Worm (Caenorhabditis elegans) whole organism, mixed stage, embryonic: ENCODE results near the gene sma-6.

ENCODE experiments used
- M03D4.4 ChIP-seq: sonication (generic microtip); optimal IDR thresholded peaks from 2 replicates; lab custom pipeline; 2017; ENCODE audit warnings: mild to moderate bottlenecking, missing genetic modification characterization, missing compliant biosample characterization
- bed-3 ChIP-seq: fragments of 200-800 bp; sonication (Bioruptor generic); optimal IDR thresholded peaks from 3 replicates; lab custom pipeline; 2018; ENCODE audit warnings: mild to moderate bottlenecking, missing genetic modification characterization, moderate library complexity, missing compliant biosample characterization
- blmp-1 ChIP-seq: fragments of 150-350 bp; optimal IDR thresholded peaks from 2 replicates; lab custom pipeline; 2014; ENCODE audit warnings: missing biosample characterization, missing genetic modification characterization
- ceh-39 ChIP-seq: fragments of 150-350 bp; optimal IDR thresholded peaks from 2 replicates; lab custom pipeline; 2014; ENCODE audit warnings: missing biosample characterization, missing genetic modification characterization
- ceh-43 ChIP-seq: fragments of 200-800 bp; sonication (Bioruptor generic); optimal IDR thresholded peaks from 2 replicates; lab custom pipeline; 2018; ENCODE audit warnings: mild to moderate bottlenecking, missing genetic modification characterization, moderate library complexity, missing compliant biosample characterization
- ceh-83 ChIP-seq: fragments of 200-800 bp; sonication (Bioruptor generic); optimal IDR thresholded peaks from 2 replicates; lab custom pipeline; 2018; ENCODE audit warnings: mild to moderate bottlenecking, missing genetic modification characterization, missing compliant biosample characterization
- ces-1 ChIP-seq: fragments of 150-350 bp; optimal IDR thresholded peaks from 2 replicates; lab custom pipeline; 2014; ENCODE audit warnings: missing biosample characterization, missing genetic modification reagents, missing genetic modification characterization
- cnd-1 ChIP-seq: fragments of 200-800 bp; sonication (Bioruptor generic); optimal IDR thresholded peaks from 2 replicates; lab custom pipeline; 2018; ENCODE audit warnings: mild to moderate bottlenecking, missing genetic modification characterization, missing compliant biosample characterization
- drap-1 ChIP-seq: fragments of 200-800 bp; sonication (Bioruptor generic); optimal IDR thresholded peaks from 3 replicates; lab custom pipeline; 2018; ENCODE audit warnings: mild to moderate bottlenecking, missing genetic modification characterization, missing compliant biosample characterization
- elt-1 ChIP-seq: sonication (generic microtip); optimal IDR thresholded peaks from 2 replicates; lab custom pipeline; 2017; ENCODE audit warnings: missing genetic modification characterization, mild to moderate bottlenecking, missing compliant biosample characterization, antibody characterized with exemption, moderate library complexity, borderline replicate concordance; ENCODE audit not compliant: insufficient read depth
- elt-3 ChIP-seq: fragments of 150-350 bp; optimal IDR thresholded peaks from 2 replicates; lab custom pipeline; 2014; ENCODE audit warnings: missing biosample characterization, missing genetic modification characterization
- flh-1 ChIP-seq: fragments of 200-800 bp; sonication (Bioruptor generic); optimal IDR thresholded peaks from 2 replicates; lab custom pipeline; 2018; ENCODE audit warnings: mild to moderate bottlenecking, missing genetic modification characterization, moderate library complexity, missing compliant biosample characterization
- ham-2 ChIP-seq: fragments of 200-800 bp; sonication (Bioruptor generic); optimal IDR thresholded peaks from 2 replicates; lab custom pipeline; 2018; ENCODE audit warnings: mild to moderate bottlenecking, missing genetic modification characterization, missing compliant biosample characterization
- hlh-1 ChIP-seq: fragments of 150-350 bp; optimal IDR thresholded peaks from 2 replicates; lab custom pipeline; 2014; ENCODE audit warnings: missing biosample characterization, missing genetic modification reagents, missing genetic modification characterization
- lin-32 ChIP-seq: fragments of 200-800 bp; sonication (Bioruptor generic); optimal IDR thresholded peaks from 2 replicates; lab custom pipeline; 2018; ENCODE audit warnings: mild to moderate bottlenecking, missing genetic modification characterization, missing compliant biosample characterization
- lsy-2 ChIP-seq: fragments of 150-350 bp; optimal IDR thresholded peaks from 2 replicates; lab custom pipeline; 2014; ENCODE audit warnings: missing biosample characterization, missing genetic modification characterization
- mab-5 ChIP-seq: fragments of 150-350 bp; optimal IDR thresholded peaks from 2 replicates; lab custom pipeline; 2014; ENCODE audit warnings: missing biosample characterization, missing genetic modification characterization
- mls-2 ChIP-seq: sonication (generic microtip); optimal IDR thresholded peaks from 2 replicates; lab custom pipeline; 2016; ENCODE audit warnings: mild to moderate bottlenecking, missing genetic modification characterization, moderate library complexity, missing compliant biosample characterization
- nhr-12 ChIP-seq: fragments of 150-350 bp; optimal IDR thresholded peaks from 2 replicates; lab custom pipeline; 2014; ENCODE audit warnings: missing biosample characterization, missing genetic modification characterization
- nhr-2 ChIP-seq: fragments of 150-350 bp; optimal IDR thresholded peaks from 2 replicates; lab custom pipeline; 2014; ENCODE audit warnings: missing biosample characterization, missing genetic modification characterization
- nhr-237 ChIP-seq: fragments of 150-350 bp; optimal IDR thresholded peaks from 2 replicates; lab custom pipeline; 2014; ENCODE audit warnings: missing biosample characterization, missing genetic modification characterization
- nhr-28 ChIP-seq: fragments of 150-350 bp; optimal IDR thresholded peaks from 2 replicates; lab custom pipeline; 2014; ENCODE audit warnings: missing biosample characterization, missing genetic modification characterization
- nhr-76 ChIP-seq: sonication (generic microtip); optimal IDR thresholded peaks from 2 replicates; lab custom pipeline; 2017; ENCODE audit warnings: missing biosample characterization, missing genetic modification characterization
- pha-4 ChIP-seq: fragments of 150-350 bp; optimal IDR thresholded peaks from 2 replicates; lab custom pipeline; 2018; ENCODE audit warnings: missing biosample characterization, missing genetic modification reagents, missing genetic modification characterization
- sem-2 ChIP-seq: fragments of 200-800 bp; sonication (Bioruptor generic); optimal IDR thresholded peaks from 2 replicates; lab custom pipeline; 2018; ENCODE audit warnings: mild to moderate bottlenecking, missing genetic modification characterization, missing compliant biosample characterization
- snpc-4 ChIP-seq: fragments of 150-350 bp; optimal IDR thresholded peaks from 2 replicates; lab custom pipeline; 2014; ENCODE audit warnings: missing biosample characterization, missing genetic modification characterization
- sptf-1 ChIP-seq: sonication (generic microtip); optimal IDR thresholded peaks from 2 replicates; lab custom pipeline; 2017; ENCODE audit warnings: mild to moderate bottlenecking, missing genetic modification characterization, moderate library complexity, missing compliant biosample characterization
- unc-120 ChIP-seq: sonication (generic microtip); optimal IDR thresholded peaks from 2 replicates; lab custom pipeline; 2017; ENCODE audit warnings: missing genetic modification characterization, missing compliant biosample characterization; ENCODE audit not compliant: poor library complexity, severe bottlenecking
- unc-39 ChIP-seq: fragments of 150-350 bp; optimal IDR thresholded peaks from 2 replicates; lab custom pipeline; 2014; ENCODE audit warnings: missing biosample characterization, missing genetic modification characterization
- unc-62 ChIP-seq: fragments of 150-350 bp; optimal IDR thresholded peaks from 2 replicates; lab custom pipeline; 2014; ENCODE audit warnings: missing biosample characterization, missing genetic modification reagents, missing genetic modification characterization
- zip-8 ChIP-seq: fragments of 150-350 bp; optimal IDR thresholded peaks from 2 replicates; lab custom pipeline; 2014; ENCODE audit warnings: missing biosample characterization, missing genetic modification characterization
- ztf-11 ChIP-seq: fragments of 150-350 bp; optimal IDR thresholded peaks from 2 replicates; lab custom pipeline; 2014; ENCODE audit warnings: missing biosample characterization, missing genetic modification characterization

The sma-6 gene

ce11 chrII:6303209-6303740, 21.0 kb upstream of the sma-6 start, which contains the start of gene C29F5.1:
TSS of gene C29F5.1 (plus strand) at chrII:6303525.
- TF ChIP-seq unc-62 (peak; percentile 31), cnd-1 (tag; lab: Kevin White, UChicago) (no peak), M03D4.4 (tag; lab: Kevin White, UChicago) (no peak), nhr-237 (tag; lab: Kevin White, UChicago) (no peak), nhr-12 (no peak), nhr-2 (tag; lab: Kevin White, UChicago) (no peak), flh-1 (no peak), ceh-83 (GFP tag; lab: Kevin White, UChicago) (no peak), ham-2 (GFP tag; lab: Kevin White, UChicago) (no peak), lsy-2 (tag; lab: Kevin White, UChicago) (no peak), bed-3 (GFP tag; lab: Kevin White, UChicago) (no peak), ztf-11 (tag; lab: Kevin White, UChicago) (no peak), ceh-43 (GFP tag; lab: Kevin White, UChicago) (no peak), drap-1 (GFP tag; lab: Kevin White, UChicago) (no peak), ces-1 (GFP tag; lab: Kevin White, UChicago) (no peak), sem-2 (GFP tag; lab: Kevin White, UChicago) (no peak), blmp-1 (tag; lab: Kevin White, UChicago) (no peak), elt-3 (tag; lab: Kevin White, UChicago) (no peak), hlh-1 (tag; lab: Kevin White, UChicago) (peak; percentile 70), unc-120 (tag; lab: Kevin White, UChicago) (peak; percentile 17), ceh-39 (tag; lab: Kevin White, UChicago) (no peak), zip-8 (no peak), mab-5 (tag; lab: Kevin White, UChicago) (no peak)

ce11 chrII:6306125-6306524, 18.2 kb upstream of the sma-6 start, which contains the start of gene C29F5.8:
TSS of gene C29F5.8 (plus strand) at chrII:6306425.
- TF ChIP-seq zip-8, result no peak

ce11 chrII:6309198-6309597, 15.1 kb upstream of the sma-6 start, which contains the start of gene glb-10:
TSS of gene glb-10 (minus strand) at chrII:6309298.
- TF ChIP-seq elt-1 (no peak), ztf-11 (tag; lab: Kevin White, UChicago) (no peak), nhr-28 (tag; lab: Kevin White, UChicago) (no peak), elt-3 (tag; lab: Kevin White, UChicago) (no peak), ham-2 (GFP tag; lab: Kevin White, UChicago) (no peak), blmp-1 (tag; lab: Kevin White, UChicago) (no peak), cnd-1 (tag; lab: Kevin White, UChicago) (no peak), mls-2 (tag; lab: Kevin White, UChicago) (no peak), pha-4 (tag; lab: Kevin White, UChicago) (no peak), lin-32 (GFP tag; lab: Kevin White, UChicago) (no peak), snpc-4 (no peak), nhr-2 (tag; lab: Kevin White, UChicago) (no peak), sptf-1 (tag; lab: Kevin White, UChicago) (no peak), ces-1 (GFP tag; lab: Kevin White, UChicago) (no peak), flh-1 (no peak)

DNA sequence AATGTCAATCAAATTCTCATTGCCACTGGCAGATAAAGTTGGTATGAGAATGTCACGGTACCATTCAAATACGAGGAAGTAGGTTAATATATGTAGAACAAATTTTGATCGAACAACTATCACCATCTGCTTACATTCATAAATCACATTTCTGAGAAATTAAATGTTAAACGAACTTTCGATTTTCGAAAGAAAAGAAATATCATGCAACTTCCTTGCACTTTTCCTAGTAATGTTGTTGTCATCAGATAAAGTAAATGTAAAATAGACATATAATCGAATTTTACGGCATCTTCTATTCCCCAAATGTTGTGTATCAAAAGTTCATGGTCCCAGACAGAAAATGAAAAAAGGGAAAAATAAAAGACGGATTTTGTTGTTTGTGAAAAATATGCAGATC, 12.8 kb upstream of the sma-6 start:
- TF ChIP-seq nhr-12 (no peak), nhr-76 (tag; lab: Kevin White, UChicago) (no peak), ham-2 (GFP tag; lab: Kevin White, UChicago) (no peak), elt-3 (tag; lab: Kevin White, UChicago) (no peak), nhr-237 (tag; lab: Kevin White, UChicago) (no peak), flh-1 (no peak), ces-1 (GFP tag; lab: Kevin White, UChicago) (peak; percentile 14), drap-1 (GFP tag; lab: Kevin White, UChicago) (no peak)

DNA sequence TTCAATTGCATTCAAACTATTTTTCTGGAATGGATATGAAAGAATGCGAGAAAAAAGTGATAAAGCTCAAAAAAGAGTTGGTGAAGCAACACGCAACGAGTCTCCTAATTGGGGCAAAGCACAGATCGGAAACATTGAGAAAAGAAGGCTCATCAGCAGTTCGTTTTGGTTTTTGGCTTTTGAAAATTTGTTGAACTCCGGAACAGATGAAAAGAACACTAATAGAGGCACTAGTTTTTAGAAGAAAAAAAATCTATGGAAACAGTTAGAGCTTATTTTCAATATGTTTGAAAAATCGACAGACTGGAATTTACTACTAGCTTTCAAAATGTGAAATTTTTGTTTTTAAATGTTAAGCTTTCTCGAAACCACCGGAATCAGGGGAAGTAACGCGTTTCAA, 12.4 kb upstream of the sma-6 start:
- TF ChIP-seq ztf-11 (tag; lab: Kevin White, UChicago), result no peak
- TF ChIP-seq unc-120 (tag; lab: Kevin White, UChicago), result no peak
- TF ChIP-seq nhr-28 (tag; lab: Kevin White, UChicago), result no peak
- TF ChIP-seq mls-2 (tag; lab: Kevin White, UChicago), result no peak
- no peak for TF ChIP-seq flh-1
- no peak for TF ChIP-seq ham-2 (GFP tag; lab: Kevin White, UChicago)
- no peak for TF ChIP-seq nhr-237 (tag; lab: Kevin White, UChicago)
- TF ChIP-seq lin-32 (GFP tag; lab: Kevin White, UChicago), result no peak
- no peak for TF ChIP-seq lsy-2 (tag; lab: Kevin White, UChicago)
- no peak for TF ChIP-seq unc-39
- no peak for TF ChIP-seq sptf-1 (tag; lab: Kevin White, UChicago)
- TF ChIP-seq drap-1 (GFP tag; lab: Kevin White, UChicago), result no peak
- TF ChIP-seq ces-1 (GFP tag; lab: Kevin White, UChicago), result no peak
- TF ChIP-seq ceh-43 (GFP tag; lab: Kevin White, UChicago), result no peak
- TF ChIP-seq, all 35 proteins: peak for 0
